Worm (Caenorhabditis elegans) whole organism, L2 larva: Measurements from ENCODE around the gene M153.5.

Experiments used
- C34F6.9 ChIP-seq: fragments of 150-350 bp; optimal IDR thresholded peaks from 2 replicates; lab custom pipeline; 2014; ENCODE audit warnings: missing biosample characterization, missing genetic modification characterization
- F13H6.1 ChIP-seq: sonication (generic microtip); optimal IDR thresholded peaks from 2 replicates; lab custom pipeline; 2016; ENCODE audit warnings: missing genetic modification characterization, missing compliant biosample characterization
- R02D3.7 ChIP-seq: fragments of 150-350 bp; optimal IDR thresholded peaks from 2 replicates; lab custom pipeline; 2014; ENCODE audit warnings: missing biosample characterization, missing genetic modification characterization
- Y55F3AM.14 ChIP-seq: fragments of 200-800 bp; sonication (Bioruptor generic); optimal IDR thresholded peaks from 2 replicates; lab custom pipeline; 2018; ENCODE audit warnings: mild to moderate bottlenecking, missing genetic modification characterization, missing compliant biosample characterization
- ZK546.5 ChIP-seq: sonication (generic microtip); optimal IDR thresholded peaks from 2 replicates; lab custom pipeline; 2017; ENCODE audit warnings: missing biosample characterization, missing genetic modification characterization
- alr-1 ChIP-seq: fragments of 150-350 bp; optimal IDR thresholded peaks from 2 replicates; lab custom pipeline; 2014; ENCODE audit warnings: missing biosample characterization, missing genetic modification characterization
- aly-2 ChIP-seq: fragments of 150-350 bp; optimal IDR thresholded peaks from 2 replicates; lab custom pipeline; 2014; ENCODE audit warnings: missing biosample characterization, missing genetic modification characterization
- ama-1 ChIP-seq: fragments of 150-350 bp; optimal IDR thresholded peaks from 2 replicates; lab custom pipeline; 2018; ENCODE audit warnings: inconsistent platforms
- blmp-1 ChIP-seq: sonication (generic microtip); optimal IDR thresholded peaks from 2 replicates; lab custom pipeline; 2017; ENCODE audit warnings: missing genetic modification characterization, mild to moderate bottlenecking, missing compliant biosample characterization, antibody characterized with exemption, moderate library complexity; ENCODE audit not compliant: insufficient read depth
- ceh-16 ChIP-seq: fragments of 150-350 bp; optimal IDR thresholded peaks from 2 replicates; lab custom pipeline; 2014; ENCODE audit warnings: missing biosample characterization, missing genetic modification characterization
- crh-2 ChIP-seq: sonication (generic microtip); optimal IDR thresholded peaks from 2 replicates; lab custom pipeline; 2017; ENCODE audit warnings: missing biosample characterization, missing genetic modification characterization
- dmd-4 ChIP-seq: sonication (generic microtip); optimal IDR thresholded peaks from 2 replicates; lab custom pipeline; 2017; ENCODE audit warnings: missing biosample characterization, missing genetic modification characterization
- egl-27 ChIP-seq: sonication (generic microtip); optimal IDR thresholded peaks from 3 replicates; lab custom pipeline; 2017; ENCODE audit warnings: missing biosample characterization, missing genetic modification reagents, missing genetic modification characterization
- elt-1 ChIP-seq: fragments of 150-350 bp; optimal IDR thresholded peaks from 2 replicates; lab custom pipeline; 2014; ENCODE audit warnings: missing biosample characterization, missing genetic modification characterization
- elt-3 ChIP-seq: sonication (generic microtip); optimal IDR thresholded peaks from 2 replicates; lab custom pipeline; 2017; ENCODE audit warnings: missing biosample characterization, missing genetic modification characterization
- fos-1 ChIP-seq: fragments of 150-350 bp; optimal IDR thresholded peaks from 2 replicates; lab custom pipeline; 2014; ENCODE audit warnings: missing biosample characterization, missing genetic modification characterization
- gmeb-1 ChIP-seq: fragments of 150-350 bp; optimal IDR thresholded peaks from 2 replicates; lab custom pipeline; 2014; ENCODE audit warnings: missing biosample characterization, missing genetic modification characterization
- lin-11 ChIP-seq: fragments of 150-350 bp; sonication (generic microtip); optimal IDR thresholded peaks from 2 replicates; lab custom pipeline; 2014; ENCODE audit warnings: missing biosample characterization, missing genetic modification characterization, inconsistent platforms, mixed read lengths
- lin-13 ChIP-seq: fragments of 150-350 bp; optimal IDR thresholded peaks from 2 replicates; lab custom pipeline; 2014; ENCODE audit warnings: missing biosample characterization, missing genetic modification reagents, missing genetic modification characterization
- lin-39 ChIP-seq: fragments of 150-350 bp; optimal IDR thresholded peaks from 2 replicates; lab custom pipeline; 2014; ENCODE audit warnings: missing biosample characterization, missing genetic modification reagents, missing genetic modification characterization
- lsy-2 ChIP-seq, 2 experiments: fragments of 150-350 bp in 1 of 2; sonication (generic microtip) in 1 of 2; optimal IDR thresholded peaks; 2 replicates each; lab custom pipeline; 2014 to 2017; ENCODE audit warnings: missing biosample characterization in 2 of 2, missing genetic modification characterization in 2 of 2
- mab-5 ChIP-seq: fragments of 150-350 bp; optimal IDR thresholded peaks from 2 replicates; lab custom pipeline; 2014; ENCODE audit warnings: missing biosample characterization, missing genetic modification characterization
- mbf-1 ChIP-seq: sonication (generic microtip); optimal IDR thresholded peaks from 2 replicates; lab custom pipeline; 2017; ENCODE audit warnings: missing biosample characterization, missing genetic modification characterization
- mdl-1 ChIP-seq, 2 experiments: fragments of 150-350 bp in 1 of 2; sonication (generic microtip) in 1 of 2; optimal IDR thresholded peaks; 2 replicates each; lab custom pipeline; 2017; ENCODE audit warnings: missing biosample characterization in 2 of 2, missing genetic modification characterization in 2 of 2
- nhr-11 ChIP-seq: fragments of 150-350 bp; optimal IDR thresholded peaks from 2 replicates; lab custom pipeline; 2014; ENCODE audit warnings: missing biosample characterization, missing genetic modification characterization
- nhr-12 ChIP-seq: fragments of 150-350 bp; optimal IDR thresholded peaks from 2 replicates; lab custom pipeline; 2014; ENCODE audit warnings: missing biosample characterization, missing genetic modification characterization
- nhr-129 ChIP-seq: fragments of 150-350 bp; optimal IDR thresholded peaks from 2 replicates; lab custom pipeline; 2014; ENCODE audit warnings: missing biosample characterization, missing genetic modification characterization
- nhr-21 ChIP-seq: fragments of 150-350 bp; optimal IDR thresholded peaks from 2 replicates; lab custom pipeline; 2014; ENCODE audit warnings: missing biosample characterization, missing genetic modification characterization
- nhr-23 ChIP-seq: fragments of 150-350 bp; optimal IDR thresholded peaks from 2 replicates; lab custom pipeline; 2014; ENCODE audit warnings: missing biosample characterization, missing genetic modification reagents, missing genetic modification characterization
- nhr-237 ChIP-seq: fragments of 150-350 bp; optimal IDR thresholded peaks from 2 replicates; lab custom pipeline; 2014; ENCODE audit warnings: missing biosample characterization, missing genetic modification characterization
- nhr-25 ChIP-seq: fragments of 150-350 bp; sonication (generic microtip); optimal IDR thresholded peaks from 3 replicates; lab custom pipeline; 2014; ENCODE audit warnings: missing biosample characterization, missing genetic modification characterization
- nhr-6 ChIP-seq: fragments of 150-350 bp; optimal IDR thresholded peaks from 2 replicates; lab custom pipeline; 2014; ENCODE audit warnings: missing biosample characterization, missing genetic modification characterization
- nhr-77 ChIP-seq: fragments of 150-350 bp; optimal IDR thresholded peaks from 2 replicates; lab custom pipeline; 2014; ENCODE audit warnings: missing biosample characterization, missing genetic modification characterization
- peb-1 ChIP-seq: fragments of 150-350 bp; optimal IDR thresholded peaks from 2 replicates; lab custom pipeline; 2014; ENCODE audit warnings: missing biosample characterization, missing genetic modification characterization
- sem-4 ChIP-seq: fragments of 150-350 bp; optimal IDR thresholded peaks from 2 replicates; lab custom pipeline; 2014; ENCODE audit warnings: missing biosample characterization, missing genetic modification reagents, missing genetic modification characterization
- skn-1 ChIP-seq: sonication (generic microtip); optimal IDR thresholded peaks from 2 replicates; lab custom pipeline; 2017; ENCODE audit warnings: missing biosample characterization, missing genetic modification characterization
- sma-3 ChIP-seq: sonication (generic microtip); optimal IDR thresholded peaks from 2 replicates; lab custom pipeline; 2016; ENCODE audit warnings: missing genetic modification reagents, missing genetic modification characterization, missing compliant biosample characterization
- sma-9 ChIP-seq, 2 experiments: fragments of 150-350 bp in 1 of 2; sonication (generic microtip) in 1 of 2; optimal IDR thresholded peaks; 2 replicates each; lab custom pipeline; 2014 to 2016; ENCODE audit warnings: missing genetic modification characterization in 2 of 2, mild to moderate bottlenecking in 1 of 2, missing biosample characterization in 1 of 2, missing compliant biosample characterization in 1 of 2, missing genetic modification reagents in 1 of 2, moderate library complexity in 1 of 2
- snpc-4 ChIP-seq: fragments of 150-350 bp; optimal IDR thresholded peaks from 2 replicates; lab custom pipeline; 2014; ENCODE audit warnings: missing biosample characterization, missing genetic modification characterization
- unc-39 ChIP-seq: fragments of 150-350 bp; optimal IDR thresholded peaks from 2 replicates; lab custom pipeline; 2014; ENCODE audit warnings: missing biosample characterization, missing genetic modification characterization
- unc-55 ChIP-seq: fragments of 150-350 bp; sonication (generic microtip); optimal IDR thresholded peaks from 3 replicates; lab custom pipeline; 2014; ENCODE audit warnings: missing biosample characterization, missing genetic modification reagents, missing genetic modification characterization
- unc-62 ChIP-seq: fragments of 150-350 bp; optimal IDR thresholded peaks from 2 replicates; lab custom pipeline; 2014; ENCODE audit warnings: missing biosample characterization, missing genetic modification reagents, missing genetic modification characterization
- zag-1 ChIP-seq: fragments of 150-350 bp; optimal IDR thresholded peaks from 2 replicates; lab custom pipeline; 2014; ENCODE audit warnings: missing biosample characterization, missing genetic modification characterization
- ztf-1 ChIP-seq: fragments of 200-800 bp; sonication (Bioruptor generic); conservative IDR thresholded peaks from 2 replicates; pipeline ENCODE4 v1.3.6; 2022; ENCODE audit warnings: missing genetic modification characterization, missing compliant biosample characterization
- ztf-11 ChIP-seq: sonication (generic microtip); optimal IDR thresholded peaks from 2 replicates; lab custom pipeline; 2017; ENCODE audit warnings: missing biosample characterization, missing genetic modification characterization
- ztf-4 ChIP-seq: fragments of 150-350 bp; optimal IDR thresholded peaks from 2 replicates; lab custom pipeline; 2014; ENCODE audit warnings: missing biosample characterization, missing genetic modification characterization

Gene M153.5

DNA sequence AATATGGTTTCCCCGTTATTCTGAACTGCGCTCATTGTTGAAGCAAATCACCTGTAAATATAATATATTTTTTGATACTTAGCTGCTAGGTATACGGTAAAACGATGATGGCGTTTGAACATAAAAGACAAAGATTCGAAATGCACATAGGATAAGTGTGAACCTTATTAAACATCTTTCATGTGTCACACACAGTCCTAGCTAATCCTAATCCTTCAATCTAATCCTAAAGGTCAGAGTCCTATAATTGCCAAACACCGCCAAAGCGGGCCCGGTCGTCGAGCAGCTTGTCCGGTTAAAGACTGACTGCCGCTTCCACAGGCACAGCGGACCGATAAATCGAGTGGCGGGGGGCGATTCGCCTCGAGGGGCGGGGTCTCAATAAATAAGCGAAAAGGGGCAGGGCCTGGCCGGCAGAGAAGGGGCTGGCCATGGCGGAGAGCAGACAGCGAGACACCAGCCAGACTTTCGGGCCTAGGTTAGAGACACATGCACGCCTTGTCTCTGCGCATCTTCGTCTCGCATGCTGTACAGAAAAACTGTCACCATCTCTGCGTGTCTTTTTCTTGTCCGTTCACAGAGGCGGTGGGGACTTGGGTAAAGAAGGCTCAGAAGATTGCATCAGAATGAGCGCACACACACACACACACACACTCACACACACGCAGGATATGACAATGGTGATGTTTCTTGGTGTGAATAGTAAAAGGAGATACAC lies 28.0 kb downstream of the M153.5 start, which contains the start of gene F57G12.1:
TSS of gene F57G12.1 (minus strand) at position 51 of the 718 bp plus-strand sequence.
- TF ChIP-seq zag-1 (tag; lab: Kevin White, UChicago): peak; percentile 65
- peak; percentile 36 for TF ChIP-seq elt-1 (tag; lab: Kevin White, UChicago)
- peak; percentile 86 for TF ChIP-seq nhr-25 (tag; lab: Kevin White, UChicago)
- peak; percentile 36 for TF ChIP-seq nhr-21 (tag; lab: Kevin White, UChicago)
- peak; percentile 90 for TF ChIP-seq crh-2 (tag; lab: Kevin White, UChicago)
- TF ChIP-seq blmp-1: peak; percentile 23
- peak; percentile 64 for TF ChIP-seq ceh-16
- TF ChIP-seq C34F6.9: peak; percentile 79
- peak; percentile 22 for TF ChIP-seq sma-3 (GFP tag; lab: Kevin White, UChicago)
- TF ChIP-seq lin-11 (tag; lab: Kevin White, UChicago): peak; percentile 84
- peak; percentile 79 for TF ChIP-seq egl-27 (tag; lab: Kevin White, UChicago)
- TF ChIP-seq nhr-129 (tag; lab: Kevin White, UChicago): peak; percentile 99
- no peak for TF ChIP-seq lin-39 (tag; lab: Kevin White, UChicago)
- peak; percentile 51 for TF ChIP-seq Y55F3AM.14
- peak; percentile 87 for TF ChIP-seq F13H6.1
- TF ChIP-seq alr-1 (tag; lab: Kevin White, UChicago): no peak
- TF ChIP-seq ztf-4 (tag; lab: Kevin White, UChicago): peak; percentile 52
- no peak for TF ChIP-seq mbf-1 (tag; lab: Kevin White, UChicago)
- TF ChIP-seq R02D3.7 (tag; lab: Kevin White, UChicago): no peak
- no peak for TF ChIP-seq skn-1
- TF ChIP-seq nhr-6: peak; percentile 48
- peak; percentile 48 to 74 for TF ChIP-seq lsy-2 (tag; optimal IDR thresholded peaks at IDR 0.05; lab: Kevin White, UChicago)
- TF ChIP-seq nhr-77: no peak
- no peak for TF ChIP-seq unc-62 (GFP tag; lab: Kevin White, UChicago)
- TF ChIP-seq lin-13 (GFP tag; lab: Kevin White, UChicago): peak; percentile 71
- no peak for TF ChIP-seq nhr-23 (tag; lab: Kevin White, UChicago)
- TF ChIP-seq unc-39 (tag; lab: Kevin White, UChicago): no peak
- peak; percentile 87 for TF ChIP-seq unc-55 (GFP tag; lab: Kevin White, UChicago)
- peak; percentile 67 for TF ChIP-seq fos-1 (tag; lab: Kevin White, UChicago)
- no peak for TF ChIP-seq elt-3
- peak; percentile 60 for TF ChIP-seq snpc-4 (tag; lab: Kevin White, UChicago)
- TF ChIP-seq ama-1 (lab: Kevin White, UChicago): peak; percentile 54
- peak; percentile 51 for TF ChIP-seq gmeb-1 (tag; lab: Kevin White, UChicago)
- TF ChIP-seq peb-1 (tag; lab: Kevin White, UChicago): peak; percentile 18
- TF ChIP-seq ztf-11 (tag; lab: Kevin White, UChicago): no peak
- TF ChIP-seq mdl-1 (tag; optimal IDR thresholded peaks at IDR 0.05; lab: Kevin White, UChicago): peak; percentile 60 to 81
- no peak for TF ChIP-seq ZK546.5 (tag; lab: Kevin White, UChicago)
- TF ChIP-seq ztf-1 (GFP tag; lab: Robert Waterston, UW): no peak
- TF ChIP-seq nhr-237 (tag; lab: Kevin White, UChicago): no peak
- TF ChIP-seq nhr-11 (tag; lab: Kevin White, UChicago): no peak
- TF ChIP-seq dmd-4: no peak
- TF ChIP-seq sma-9 (GFP tag; optimal IDR thresholded peaks at IDR 0.05; lab: Kevin White, UChicago): peak; percentile 94
- peak; percentile 27 for TF ChIP-seq sma-9 (tag; optimal IDR thresholded peaks at IDR 0.05; lab: Kevin White, UChicago)
- TF ChIP-seq mab-5: peak; percentile 69
- no peak for TF ChIP-seq nhr-12 (tag; lab: Kevin White, UChicago)
- no peak for TF ChIP-seq aly-2 (tag; lab: Kevin White, UChicago)
- peak; percentile 57 for TF ChIP-seq sem-4 (tag; lab: Kevin White, UChicago)
- TF ChIP-seq, all 48 proteins: peak for 28
